Fruit fly (Drosophila melanogaster) whole organism, embryonic: Measurements from ENCODE around the gene Cad96Cb.
A peak's percentile ranks its signal among the peaks of the same experiment; 100 is the strongest.

Source experiments
- ATbp ChIP-seq: fragments of 200-800 bp; sonication (Bioruptor generic); optimal IDR thresholded peaks from 2 replicates; lab custom pipeline; 2017; ENCODE audit warnings: missing biosample characterization, mild to moderate bottlenecking, missing genetic modification characterization, missing genetic modification reagents
- CG11093 ChIP-seq: fragments of 200-800 bp; sonication (Bioruptor generic); IDR thresholded peaks from 3 replicates; pipeline ENCODE4 v1.3.6; 2022; ENCODE audit warnings: missing biosample characterization, missing genetic modification characterization
- CG11695 ChIP-seq: fragments of 200-800 bp; sonication (Bioruptor generic); IDR thresholded peaks from 3 replicates; pipeline ENCODE4 v1.3.6; 2022; ENCODE audit warnings: missing biosample characterization, missing genetic modification characterization
- CG12236 ChIP-seq: fragments of 200-800 bp; sonication (Bioruptor generic); optimal IDR thresholded peaks from 2 replicates; lab custom pipeline; 2016; ENCODE audit warnings: missing biosample characterization, missing genetic modification characterization
- CG13424 ChIP-seq: fragments of 200-800 bp; sonication (Bioruptor generic); optimal IDR thresholded peaks from 2 replicates; lab custom pipeline; 2019; ENCODE audit warnings: missing biosample characterization, mild to moderate bottlenecking, missing genetic modification characterization, moderate library complexity
- CG13624 ChIP-seq: fragments of 200-800 bp; sonication (Bioruptor generic); optimal IDR thresholded peaks from 2 replicates; lab custom pipeline; 2016; ENCODE audit warnings: missing biosample characterization, missing genetic modification characterization
- CG15011 ChIP-seq: fragments of 200-800 bp; sonication (Bioruptor generic); optimal IDR thresholded peaks from 3 replicates; lab custom pipeline; 2018; ENCODE audit warnings: missing biosample characterization, mild to moderate bottlenecking, missing genetic modification characterization
- CG1529 ChIP-seq: fragments of 200-800 bp; sonication (Bioruptor generic); optimal IDR thresholded peaks from 3 replicates; lab custom pipeline; 2018; ENCODE audit warnings: missing biosample characterization, missing genetic modification characterization
- CG15479 ChIP-seq: fragments of 200-800 bp; sonication (Bioruptor generic); optimal IDR thresholded peaks from 3 replicates; lab custom pipeline; 2019; ENCODE audit warnings: missing biosample characterization, mild to moderate bottlenecking, missing genetic modification characterization, moderate library complexity
- CG18011 ChIP-seq: fragments of 200-800 bp; sonication (Bioruptor generic); optimal IDR thresholded peaks from 2 replicates; lab custom pipeline; 2017; ENCODE audit warnings: missing biosample characterization, missing genetic modification characterization, mild to moderate bottlenecking, moderate library complexity, missing genotype
- CG2116 ChIP-seq: fragments of 200-800 bp; sonication (Bioruptor generic); optimal IDR thresholded peaks from 3 replicates; lab custom pipeline; 2018; ENCODE audit warnings: missing biosample characterization, mild to moderate bottlenecking, missing genetic modification characterization
- CG31388 ChIP-seq: fragments of 200-800 bp; sonication (Bioruptor generic); optimal IDR thresholded peaks from 2 replicates; lab custom pipeline; 2016; ENCODE audit warnings: missing biosample characterization, missing genetic modification characterization
- CG32767 ChIP-seq: fragments of 200-800 bp; sonication (Bioruptor generic); IDR thresholded peaks from 2 replicates; pipeline ENCODE4 v1.3.6; 2022; ENCODE audit warnings: missing biosample characterization, missing genetic modification characterization
- CG32772 ChIP-seq: fragments of 200-800 bp; sonication (Bioruptor generic); IDR thresholded peaks from 2 replicates; pipeline ENCODE4 v1.3.6; 2022; ENCODE audit warnings: missing biosample characterization, missing genetic modification characterization
- CG3407 ChIP-seq: fragments of 200-800 bp; sonication (Bioruptor generic); optimal IDR thresholded peaks from 2 replicates; lab custom pipeline; 2018; ENCODE audit warnings: missing biosample characterization, mild to moderate bottlenecking, missing genetic modification characterization
- CG34422 ChIP-seq: fragments of 200-800 bp; sonication (Bioruptor generic); IDR thresholded peaks from 3 replicates; pipeline ENCODE4 v1.3.6; 2022; ENCODE audit warnings: missing biosample characterization, missing genetic modification characterization
- CG4820 ChIP-seq: fragments of 200-800 bp; sonication (Bioruptor generic); optimal IDR thresholded peaks from 3 replicates; lab custom pipeline; 2016; ENCODE audit warnings: missing biosample characterization, missing genetic modification characterization
- CG6689 ChIP-seq: fragments of 200-800 bp; sonication (Bioruptor generic); IDR thresholded peaks from 2 replicates; pipeline ENCODE4 v1.3.6; 2022; ENCODE audit warnings: missing biosample characterization, missing genetic modification characterization
- CG7556 ChIP-seq: fragments of 200-800 bp; sonication (Bioruptor generic); optimal IDR thresholded peaks from 2 replicates; lab custom pipeline; 2017; ENCODE audit warnings: missing biosample characterization, mild to moderate bottlenecking, missing genetic modification characterization
- CG9437 ChIP-seq: fragments of 200-800 bp; sonication (Bioruptor generic); optimal IDR thresholded peaks from 2 replicates; lab custom pipeline; 2018; ENCODE audit warnings: missing biosample characterization, mild to moderate bottlenecking, missing genetic modification characterization
- CG9727 ChIP-seq: fragments of 200-800 bp; sonication (Bioruptor generic); optimal IDR thresholded peaks from 3 replicates; lab custom pipeline; 2017; ENCODE audit warnings: missing biosample characterization, mild to moderate bottlenecking, missing genetic modification characterization
- CG9932 ChIP-seq: fragments of 200-800 bp; sonication (Bioruptor generic); IDR thresholded peaks from 2 replicates; pipeline ENCODE4 v1.3.6; 2022; ENCODE audit warnings: missing biosample characterization, missing genetic modification characterization
- Dbx ChIP-seq: fragments of 200-800 bp; sonication (Bioruptor generic); IDR thresholded peaks from 3 replicates; pipeline ENCODE4 v1.3.6; 2022; ENCODE audit warnings: missing biosample characterization, missing genetic modification characterization
- Dip3 ChIP-seq: fragments of 200-800 bp; sonication (Bioruptor generic); optimal IDR thresholded peaks from 3 replicates; lab custom pipeline; 2016; ENCODE audit warnings: missing biosample characterization, missing genetic modification characterization
- E2f2 ChIP-seq: fragments of 200-800 bp; sonication (Bioruptor generic); IDR thresholded peaks from 2 replicates; pipeline ENCODE4 v1.3.6; 2022; ENCODE audit warnings: missing biosample characterization, missing genetic modification characterization
- Hr3 ChIP-seq: fragments of 200-800 bp; sonication (Bioruptor generic); optimal IDR thresholded peaks from 3 replicates; lab custom pipeline; 2016; ENCODE audit warnings: missing biosample characterization, missing genetic modification characterization
- MESR4 ChIP-seq: fragments of 200-800 bp; sonication (Bioruptor generic); optimal IDR thresholded peaks from 2 replicates; lab custom pipeline; 2018; ENCODE audit warnings: missing biosample characterization, mild to moderate bottlenecking, missing genetic modification characterization, moderate library complexity
- Oli ChIP-seq: fragments of 200-800 bp; sonication (Bioruptor generic); optimal IDR thresholded peaks from 2 replicates; lab custom pipeline; 2018; ENCODE audit warnings: missing biosample characterization, mild to moderate bottlenecking, missing genetic modification characterization, moderate library complexity
- Vsx1 ChIP-seq: fragments of 200-800 bp; sonication (Bioruptor generic); optimal IDR thresholded peaks from 2 replicates; lab custom pipeline; 2017; ENCODE audit warnings: missing biosample characterization, mild to moderate bottlenecking, missing genetic modification characterization, missing genetic modification reagents
- Xrp1 ChIP-seq: fragments of 200-800 bp; sonication (Bioruptor generic); IDR thresholded peaks from 2 replicates; pipeline ENCODE4 v1.3.6; 2022; ENCODE audit warnings: missing biosample characterization, missing genetic modification characterization
- az2 ChIP-seq: fragments of 200-800 bp; sonication (Bioruptor generic); optimal IDR thresholded peaks from 3 replicates; lab custom pipeline; 2016; ENCODE audit warnings: missing biosample characterization, missing genetic modification characterization
- bbx ChIP-seq: fragments of 200-800 bp; sonication (Bioruptor generic); IDR thresholded peaks from 2 replicates; pipeline ENCODE4 v1.3.6; 2022; ENCODE audit warnings: missing biosample characterization, missing genetic modification characterization; ENCODE audit not compliant: partially characterized antibody
- bcd ChIP-seq: fragments of 200-800 bp; sonication (Bioruptor generic); optimal IDR thresholded peaks from 2 replicates; lab custom pipeline; 2017; ENCODE audit warnings: missing biosample characterization, mild to moderate bottlenecking, missing genetic modification characterization
- cato ChIP-seq: fragments of 200-800 bp; sonication (Bioruptor generic); optimal IDR thresholded peaks from 2 replicates; lab custom pipeline; 2016; ENCODE audit warnings: missing biosample characterization, missing genetic modification characterization, borderline replicate concordance
- chif ChIP-seq, 2 experiments: fragments of 200-800 bp; sonication (Bioruptor generic); optimal IDR thresholded peaks; 3 replicates each; lab custom pipeline; 2016; ENCODE audit warnings: missing biosample characterization in 2 of 2, missing genetic modification characterization in 2 of 2
- dati ChIP-seq: fragments of 200-800 bp; sonication (Bioruptor generic); IDR thresholded peaks from 2 replicates; pipeline ENCODE4 v1.3.6; 2022; ENCODE audit warnings: missing biosample characterization, missing genetic modification characterization
- dimm ChIP-seq: fragments of 200-800 bp; sonication (Bioruptor generic); IDR thresholded peaks from 2 replicates; pipeline ENCODE4 v1.3.6; 2022; ENCODE audit warnings: missing biosample characterization, missing genetic modification characterization
- en ChIP-seq: fragments of 200-800 bp; sonication (Bioruptor generic); optimal IDR thresholded peaks from 2 replicates; lab custom pipeline; 2016; ENCODE audit warnings: missing biosample characterization, missing genetic modification characterization
- ham ChIP-seq: fragments of 200-800 bp; sonication (Bioruptor generic); IDR thresholded peaks from 2 replicates; pipeline ENCODE4 v1.3.6; 2022; ENCODE audit warnings: missing biosample characterization, missing genetic modification characterization
- ken ChIP-seq: fragments of 200-800 bp; sonication (Bioruptor generic); IDR thresholded peaks from 3 replicates; pipeline ENCODE4 v1.3.6; 2022; ENCODE audit warnings: missing biosample characterization, missing genetic modification characterization
- nau ChIP-seq: fragments of 200-800 bp; sonication (Bioruptor generic); optimal IDR thresholded peaks from 3 replicates; lab custom pipeline; 2017; ENCODE audit warnings: missing biosample characterization, mild to moderate bottlenecking, missing genetic modification characterization, missing genetic modification reagents
- nom ChIP-seq: fragments of 200-800 bp; sonication (Bioruptor generic); optimal IDR thresholded peaks from 2 replicates; lab custom pipeline; 2017; ENCODE audit warnings: missing biosample characterization, missing genetic modification characterization, mild to moderate bottlenecking, moderate library complexity, missing genetic modification reagents
- p53 ChIP-seq: fragments of 200-800 bp; sonication (Bioruptor generic); optimal IDR thresholded peaks from 2 replicates; lab custom pipeline; 2016; ENCODE audit warnings: missing biosample characterization, missing genetic modification characterization
- pb ChIP-seq: fragments of 200-800 bp; sonication (Bioruptor generic); optimal IDR thresholded peaks from 3 replicates; lab custom pipeline; 2016; ENCODE audit warnings: missing biosample characterization, missing genetic modification characterization
- pum ChIP-seq: fragments of 200-800 bp; sonication (Bioruptor generic); optimal IDR thresholded peaks from 2 replicates; lab custom pipeline; 2016; ENCODE audit warnings: missing biosample characterization, missing genetic modification characterization
- rib ChIP-seq: fragments of 200-800 bp; sonication (Bioruptor generic); IDR thresholded peaks from 2 replicates; pipeline ENCODE4 v1.3.6; 2022; ENCODE audit warnings: missing biosample characterization, missing genetic modification characterization
- shn ChIP-seq: fragments of 200-800 bp; sonication (Bioruptor generic); optimal IDR thresholded peaks from 3 replicates; lab custom pipeline; 2016; ENCODE audit warnings: missing biosample characterization, missing genetic modification characterization
- sna ChIP-seq: fragments of 200-800 bp; sonication (Bioruptor generic); IDR thresholded peaks from 2 replicates; pipeline ENCODE4 v1.3.6; 2022; ENCODE audit warnings: missing biosample characterization, missing genetic modification characterization; ENCODE audit not compliant: partially characterized antibody
- tna ChIP-seq: fragments of 200-800 bp; sonication (Bioruptor generic); IDR thresholded peaks from 2 replicates; pipeline ENCODE4 v1.3.6; 2022; ENCODE audit warnings: missing biosample characterization, missing genetic modification characterization; ENCODE audit not compliant: partially characterized antibody
- trh ChIP-seq: fragments of 200-800 bp; sonication (Bioruptor generic); optimal IDR thresholded peaks from 2 replicates; lab custom pipeline; 2016; ENCODE audit warnings: missing biosample characterization, missing genetic modification characterization

Gene Cad96Cb

DNA sequence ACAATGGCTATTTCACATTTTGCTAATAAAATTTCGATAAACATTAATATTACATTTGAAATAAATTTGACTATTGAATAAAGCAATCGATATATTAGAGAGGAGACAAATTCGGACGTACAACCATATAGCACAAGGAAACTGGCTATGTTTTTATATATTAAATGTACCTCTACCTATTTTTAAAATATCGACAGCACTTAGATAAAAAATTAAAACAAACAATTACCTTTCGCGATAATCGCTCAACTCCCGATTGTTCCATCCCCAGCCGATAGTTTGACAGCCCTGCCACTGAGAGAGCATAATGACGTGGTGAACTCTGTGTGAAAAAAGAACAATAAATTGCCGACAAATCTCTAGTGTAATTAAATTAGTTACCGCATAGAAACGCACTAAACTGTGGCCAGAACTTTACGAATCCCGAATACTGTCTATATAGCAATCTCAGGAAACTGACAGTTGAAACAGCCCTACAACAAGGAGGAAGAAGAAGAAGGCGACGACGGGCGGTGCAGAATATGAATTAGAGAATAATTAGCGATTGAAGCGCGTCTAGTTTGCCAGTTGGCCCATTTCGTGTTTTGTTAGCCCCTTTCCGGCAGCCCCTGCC is 26.6 kb upstream of the Cad96Cb start, which contains the start of gene CG11857 (continued):
- peak; percentile 98 for TF ChIP-seq CG6689
- TF ChIP-seq CG31388 (GFP tag; lab: Kevin White, UChicago), result peak; percentile 97
- peak; percentile 97 for TF ChIP-seq dimm (GFP tag; lab: Robert Waterston, UW)
- TF ChIP-seq Dip3 (GFP tag; lab: Kevin White, UChicago), result peak; percentile 97
- TF ChIP-seq CG13624 (GFP tag; lab: Kevin White, UChicago), result peak; percentile 99
- peak; percentile 80 for TF ChIP-seq nom (GFP tag; lab: Kevin White, UChicago)
- TF ChIP-seq trh (GFP tag; lab: Kevin White, UChicago), result peak; percentile 97
- peak; percentile 97 for TF ChIP-seq bcd (GFP tag; lab: Kevin White, UChicago)
- TF ChIP-seq CG3407, result peak; percentile 94
- peak; percentile 100 for TF ChIP-seq CG34422 (GFP tag; lab: Robert Waterston, UW)
- TF ChIP-seq ken (GFP tag; lab: Robert Waterston, UW), result peak; percentile 99
- peak; percentile 95 for TF ChIP-seq dati (GFP tag; lab: Robert Waterston, UW)
- peak; percentile 90 for TF ChIP-seq E2f2
- TF ChIP-seq shn (GFP tag; lab: Kevin White, UChicago), result peak; percentile 97
- TF ChIP-seq tna, result peak; percentile 99
- TF ChIP-seq CG18011 (GFP tag; lab: Kevin White, UChicago), result peak; percentile 90
- peak; percentile 97 for TF ChIP-seq CG32767 (GFP tag; lab: Robert Waterston, UW)
- peak; percentile 94 for TF ChIP-seq CG1529
- peak; percentile 92 for TF ChIP-seq CG15011
- no peak for TF ChIP-seq nau (GFP tag; lab: Kevin White, UChicago)
- peak; percentile 98 for TF ChIP-seq CG13424
- peak; percentile 99 for TF ChIP-seq pum (GFP tag; lab: Kevin White, UChicago)
- peak; percentile 91 for TF ChIP-seq MESR4
- TF ChIP-seq CG7556 (GFP tag; lab: Kevin White, UChicago), result peak; percentile 96
- TF ChIP-seq p53 (GFP tag; lab: Kevin White, UChicago), result peak; percentile 93
- peak; percentile 92 for TF ChIP-seq pb (GFP tag; lab: Kevin White, UChicago)
- peak; percentile 88 for TF ChIP-seq Vsx1 (GFP tag; lab: Kevin White, UChicago)
- peak; percentile 96 for TF ChIP-seq Oli (tag; lab: Kevin White, UChicago)
- peak; percentile 88 for TF ChIP-seq CG9437 (GFP tag; lab: Kevin White, UChicago)
- peak; percentile 99 for TF ChIP-seq Hr3
- peak; percentile 99 for TF ChIP-seq CG11093
- peak; percentile 30 for TF ChIP-seq CG15479 (GFP tag; lab: Kevin White, UChicago)
- peak; percentile 92 for TF ChIP-seq ATbp (GFP tag; lab: Kevin White, UChicago)
- TF ChIP-seq en (GFP tag; lab: Kevin White, UChicago), result peak; percentile 90
- TF ChIP-seq az2 (GFP tag; lab: Kevin White, UChicago), result peak; percentile 99
- peak; percentile 97 to 98 for TF ChIP-seq chif (GFP tag; optimal IDR thresholded peaks at IDR 0.05; lab: Kevin White, UChicago)
- peak; percentile 99 for TF ChIP-seq CG32772 (GFP tag; lab: Robert Waterston, UW)
- TF ChIP-seq CG4820 (GFP tag; lab: Kevin White, UChicago), result peak; percentile 97
- TF ChIP-seq bbx (GFP tag; lab: Robert Waterston, UW), result peak; percentile 98
- peak; percentile 94 for TF ChIP-seq CG2116
- peak; percentile 99 for TF ChIP-seq Dbx (GFP tag; lab: Robert Waterston, UW)
- TF ChIP-seq CG9932 (GFP tag; lab: Robert Waterston, UW), result peak; percentile 100
- TF ChIP-seq rib, result peak; percentile 99
- TF ChIP-seq CG12236 (GFP tag; lab: Kevin White, UChicago), result peak; percentile 94
- TF ChIP-seq sna (GFP tag; lab: Robert Waterston, UW), result peak; percentile 100
- peak; percentile 96 for TF ChIP-seq CG11695 (GFP tag; lab: Robert Waterston, UW)
- peak; percentile 98 for TF ChIP-seq CG9727
- TF ChIP-seq cato (GFP tag; lab: Kevin White, UChicago), result peak; percentile 97
- peak; percentile 99 for TF ChIP-seq Xrp1 (GFP tag; lab: Robert Waterston, UW)
- peak; percentile 96 for TF ChIP-seq ham (GFP tag; lab: Robert Waterston, UW)
